Worm (Caenorhabditis elegans) whole organism, L4 larva: Measurements from ENCODE around the gene ttr-48.

ENCODE experiments used
- aly-2 ChIP-seq: sonication (generic microtip); optimal IDR thresholded peaks from 2 replicates; lab custom pipeline; 2018; ENCODE audit warnings: missing biosample characterization, missing genetic modification characterization
- daf-12 ChIP-seq: fragments of 150-350 bp; optimal IDR thresholded peaks from 2 replicates; lab custom pipeline; 2014; ENCODE audit warnings: missing biosample characterization, missing genetic modification reagents, missing genetic modification characterization
- lin-13 ChIP-seq: fragments of 150-350 bp; optimal IDR thresholded peaks from 2 replicates; lab custom pipeline; 2014; ENCODE audit warnings: missing biosample characterization, missing genetic modification reagents, missing genetic modification characterization
- lsy-2 ChIP-seq, 2 experiments: fragments of 150-350 bp in 1 of 2; sonication (generic microtip) in 1 of 2; optimal IDR thresholded peaks; 2 replicates each; lab custom pipeline; 2014 to 2017; ENCODE audit warnings: missing biosample characterization in 2 of 2, missing genetic modification characterization in 2 of 2
- nhr-11 ChIP-seq: fragments of 150-350 bp; optimal IDR thresholded peaks from 2 replicates; lab custom pipeline; 2014; ENCODE audit warnings: missing biosample characterization, missing genetic modification characterization
- tag-97 ChIP-seq: fragments of 200-800 bp; sonication (Bioruptor generic); IDR thresholded peaks from 2 replicates; pipeline ENCODE4 v1.3.6; 2022; ENCODE audit warnings: missing genetic modification characterization, missing compliant biosample characterization
- zag-1 ChIP-seq: fragments of 150-350 bp; optimal IDR thresholded peaks from 2 replicates; lab custom pipeline; 2014; ENCODE audit warnings: missing biosample characterization, missing genetic modification characterization

DNA sequence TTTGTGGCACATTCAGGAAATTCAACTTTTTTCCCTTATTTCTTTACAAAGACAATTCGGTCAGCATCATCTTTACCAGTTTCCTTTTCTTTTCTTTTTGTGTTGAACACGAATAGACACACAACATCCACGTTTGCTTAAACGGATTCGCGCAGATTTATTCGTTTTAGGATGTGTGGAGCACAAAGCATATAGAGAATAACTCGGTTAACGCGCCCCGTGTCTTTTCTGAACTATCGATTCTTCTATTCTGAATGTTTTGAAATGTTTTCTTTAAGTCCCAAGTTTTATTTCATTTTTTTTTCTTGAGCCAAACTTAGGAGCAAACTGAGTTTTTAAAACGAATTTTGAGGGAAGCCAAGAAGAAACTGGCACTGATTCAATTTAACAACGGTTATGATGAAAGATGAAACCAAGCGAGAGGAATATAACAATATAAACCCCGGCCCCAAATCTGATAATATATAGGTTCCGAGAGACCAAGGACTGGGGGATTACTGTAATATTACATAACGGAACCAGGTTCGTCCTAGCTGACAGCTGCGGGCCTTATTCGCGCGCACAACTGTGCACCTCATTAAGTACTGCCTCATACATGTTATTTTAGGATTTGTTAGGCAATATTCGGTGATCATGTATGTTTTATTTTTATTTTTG, 29.5 kb upstream of the ttr-48 start:
- TF ChIP-seq daf-12 (tag; lab: Kevin White, UChicago) (no peak), lsy-2 (tag; optimal IDR thresholded peaks at IDR 0.05; lab: Kevin White, UChicago) (no peak), aly-2 (no peak), tag-97 (GFP tag; lab: Robert Waterston, UW) (no peak), zag-1 (tag; lab: Kevin White, UChicago) (no peak), nhr-11 (tag; lab: Kevin White, UChicago) (no peak), lin-13 (GFP tag; lab: Kevin White, UChicago) (no peak)
